Worm (Caenorhabditis elegans) whole organism, L2 larva: ENCODE measurements around the gene eff-1.

ENCODE experiments used
- ZK546.5 ChIP-seq: sonication (generic microtip); optimal IDR thresholded peaks from 2 replicates; lab custom pipeline; 2017; ENCODE audit warnings: missing biosample characterization, missing genetic modification characterization
- blmp-1 ChIP-seq: sonication (generic microtip); optimal IDR thresholded peaks from 2 replicates; lab custom pipeline; 2017; ENCODE audit warnings: missing genetic modification characterization, mild to moderate bottlenecking, missing compliant biosample characterization, antibody characterized with exemption, moderate library complexity; ENCODE audit not compliant: insufficient read depth
- ceh-82 ChIP-seq: fragments of 150-350 bp; optimal IDR thresholded peaks from 2 replicates; lab custom pipeline; 2014; ENCODE audit warnings: missing biosample characterization, missing genetic modification characterization
- egl-27 ChIP-seq: sonication (generic microtip); optimal IDR thresholded peaks from 3 replicates; lab custom pipeline; 2017; ENCODE audit warnings: missing biosample characterization, missing genetic modification reagents, missing genetic modification characterization
- mdl-1 ChIP-seq, 2 experiments: fragments of 150-350 bp in 1 of 2; sonication (generic microtip) in 1 of 2; optimal IDR thresholded peaks; 2 replicates each; lab custom pipeline; 2017; ENCODE audit warnings: missing biosample characterization in 2 of 2, missing genetic modification characterization in 2 of 2
- nhr-10 ChIP-seq: sonication (generic microtip); optimal IDR thresholded peaks from 2 replicates; lab custom pipeline; 2017; ENCODE audit warnings: missing biosample characterization, missing genetic modification characterization
- nhr-237 ChIP-seq: fragments of 150-350 bp; optimal IDR thresholded peaks from 2 replicates; lab custom pipeline; 2014; ENCODE audit warnings: missing biosample characterization, missing genetic modification characterization
- ztf-11 ChIP-seq: sonication (generic microtip); optimal IDR thresholded peaks from 2 replicates; lab custom pipeline; 2017; ENCODE audit warnings: missing biosample characterization, missing genetic modification characterization
- ztf-4 ChIP-seq: fragments of 150-350 bp; optimal IDR thresholded peaks from 2 replicates; lab custom pipeline; 2014; ENCODE audit warnings: missing biosample characterization, missing genetic modification characterization

DNA sequence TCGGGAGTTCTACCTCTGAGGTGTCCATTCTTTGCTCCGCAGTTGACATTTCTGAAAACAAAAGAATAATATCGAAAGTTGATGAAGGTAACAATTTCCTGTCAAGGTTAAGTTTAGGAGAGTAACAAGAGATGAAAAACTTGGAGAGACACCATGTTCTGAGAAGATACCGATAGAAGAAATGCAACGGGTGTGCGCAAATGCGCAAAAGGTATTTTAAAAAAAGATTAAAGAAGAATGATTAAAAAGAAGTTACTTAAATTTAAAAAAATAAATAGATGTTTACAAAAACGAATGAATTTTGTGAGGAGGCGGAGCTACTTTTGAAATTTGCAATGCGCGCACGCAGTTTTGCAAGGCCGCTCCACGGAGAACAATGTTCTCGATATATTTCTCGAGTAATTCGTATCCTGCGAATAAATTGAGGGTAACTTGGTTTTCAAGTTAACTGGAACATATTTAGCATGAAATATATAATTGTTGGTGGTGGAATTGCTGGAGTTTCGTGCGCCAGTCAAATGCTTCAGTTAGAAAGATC is 21.4 kb upstream of the eff-1 start, which contains the start of the genes ran-3 and C26D10.3:
- TF ChIP-seq ceh-82 (tag; lab: Kevin White, UChicago), result no peak
- no peak for TF ChIP-seq ZK546.5 (tag; lab: Kevin White, UChicago)
- TF ChIP-seq nhr-237 (tag; lab: Kevin White, UChicago), result no peak
- no peak for TF ChIP-seq mdl-1 (tag; optimal IDR thresholded peaks at IDR 0.05; lab: Kevin White, UChicago)
- no peak for TF ChIP-seq egl-27 (tag; lab: Kevin White, UChicago)
- no peak for TF ChIP-seq ztf-11
- no peak for TF ChIP-seq ztf-4 (tag; lab: Kevin White, UChicago)
- TF ChIP-seq nhr-10, result no peak
- TF ChIP-seq blmp-1 (tag; lab: Kevin White, UChicago), result no peak
